Fruit fly (Drosophila melanogaster): ENCODE data around the gene CG18787.

Gene CG18787

DNA sequence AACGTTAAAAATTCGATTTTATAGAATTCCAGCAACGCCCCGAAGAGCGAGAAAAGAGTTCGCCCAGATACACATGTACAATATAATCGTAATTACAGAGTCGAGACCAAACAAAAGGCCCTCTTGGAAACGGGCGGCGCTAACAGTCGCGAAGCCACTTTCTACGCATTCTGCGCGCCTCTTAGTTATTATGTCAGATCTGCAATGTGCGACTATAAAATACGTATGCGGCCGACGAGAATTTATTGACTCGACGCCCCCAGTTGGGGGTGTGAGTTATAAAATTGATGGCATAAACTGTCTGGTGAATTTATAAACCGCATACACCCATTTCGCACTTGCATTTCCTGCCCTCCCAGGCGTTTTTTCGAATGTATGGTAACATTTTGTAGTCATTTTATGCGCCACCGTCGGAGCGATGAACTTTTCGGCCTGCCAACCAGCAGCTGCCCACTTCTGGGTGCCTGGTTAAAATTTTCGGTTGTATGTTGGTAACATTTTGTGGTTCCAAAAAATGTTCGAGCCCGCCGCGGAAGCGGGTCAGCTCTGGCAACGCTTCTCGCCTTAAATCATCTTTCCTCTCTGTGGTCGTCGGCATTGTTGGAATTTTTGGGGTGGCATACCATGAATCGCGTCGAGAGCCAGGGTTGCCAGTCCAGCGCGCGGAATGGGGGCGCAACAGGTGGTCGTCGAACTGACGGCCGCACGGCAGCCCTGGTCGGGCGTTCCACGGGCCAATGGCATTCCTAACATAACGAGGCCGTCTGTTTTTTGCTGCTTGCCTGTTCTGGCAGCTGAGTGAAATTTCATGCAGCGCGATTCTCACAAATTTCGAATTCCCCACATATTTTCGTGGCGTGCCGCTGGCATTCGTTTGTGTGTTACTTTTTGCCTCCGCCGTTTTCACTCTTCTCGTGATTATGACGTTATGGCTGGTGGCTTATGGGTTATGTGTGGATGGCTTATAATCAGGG lies 12.8 kb upstream of the CG18787 start (continued):
- TF ChIP-seq bcd (GFP tag; optimal IDR thresholded peaks at IDR 0.05) (peak; percentile 75), B-H2 (GFP tag; optimal IDR thresholded peaks at IDR 0.05) (peak; percentile 74), prd (optimal IDR thresholded peaks at IDR 0.05) (no peak), prd (GFP tag; IDR thresholded peaks at IDR 0.05) (no peak), ftz-f1 (GFP tag; optimal IDR thresholded peaks at IDR 0.05) (peak; percentile 99), eyg (GFP tag; optimal IDR thresholded peaks at IDR 0.05) (peak; percentile 57), CG1603 (tag; optimal IDR thresholded peaks at IDR 0.05) (peak; percentile 80), CG10979 (tag; optimal IDR thresholded peaks at IDR 0.05) (peak; percentile 65), CG8765 (GFP tag; IDR thresholded peaks at IDR 0.05) (no peak), ssp (GFP tag; IDR thresholded peaks at IDR 0.05) (no peak), CG2712 (tag; optimal IDR thresholded peaks at IDR 0.05) (peak; percentile 80), Ptx1 (GFP tag; IDR thresholded peaks at IDR 0.05) (no peak), CG8281 (tag; optimal IDR thresholded peaks at IDR 0.05) (peak; percentile 26), CG11696 (GFP tag; IDR thresholded peaks at IDR 0.05) (no peak), jigr1 (GFP tag; IDR thresholded peaks at IDR 0.05) (no peak), CG31441 (GFP tag; IDR thresholded peaks at IDR 0.05) (no peak), D (optimal IDR thresholded peaks at IDR 0.05) (peak; percentile 88), D (GFP tag; optimal IDR thresholded peaks at IDR 0.05) (peak; percentile 14), CG10321 (GFP tag; IDR thresholded peaks at IDR 0.05) (no peak), CG6654 (GFP tag; optimal IDR thresholded peaks at IDR 0.05) (no peak), Ets65A (GFP tag) (peak; percentile 89), Med (GFP tag) (peak; percentile 98), Doc3 (GFP tag; IDR thresholded peaks at IDR 0.05; ENCODE audit: partially characterized antibody) (no peak), trem (tag; optimal IDR thresholded peaks at IDR 0.05) (peak; percentile 50), CG12104 (GFP tag; optimal IDR thresholded peaks at IDR 0.05) (no peak), CG4820 (GFP tag; optimal IDR thresholded peaks at IDR 0.05) (peak; percentile 54), CG5245 (GFP tag; optimal IDR thresholded peaks at IDR 0.05) (peak; percentile 84), Sry-δ (GFP tag; optimal IDR thresholded peaks at IDR 0.05) (peak; percentile 49), CG8388 (GFP tag; optimal IDR thresholded peaks at IDR 0.05) (peak; percentile 29), HHEX (GFP tag; optimal IDR thresholded peaks at IDR 0.05) (peak; percentile 68), corto (GFP tag; optimal IDR thresholded peaks at IDR 0.05) (no peak), dm (GFP tag; optimal IDR thresholded peaks at IDR 0.05) (peak; percentile 84), dimm (GFP tag; IDR thresholded peaks at IDR 0.05) (no peak), CG8924 (tag; optimal IDR thresholded peaks at IDR 0.05) (peak; percentile 67), HLH4C (GFP tag; IDR thresholded peaks at IDR 0.05; ENCODE audit: partially characterized antibody) (no peak), mirr (GFP tag; optimal IDR thresholded peaks at IDR 0.05) (peak; percentile 93), CG1602 (GFP tag; optimal IDR thresholded peaks at IDR 0.05) (no peak), nerfin-2 (GFP tag; IDR thresholded peaks at IDR 0.05; ENCODE audit: partially characterized antibody) (no peak), CG7786 (GFP tag; optimal IDR thresholded peaks at IDR 0.05) (peak; percentile 75), CG16863 (GFP tag; optimal IDR thresholded peaks at IDR 0.05) (peak; percentile 68), p53 (GFP tag; optimal IDR thresholded peaks at IDR 0.05) (peak; percentile 47), CG11398 (GFP tag; optimal IDR thresholded peaks at IDR 0.05) (peak; percentile 57), CG6813 (GFP tag; optimal IDR thresholded peaks at IDR 0.05) (peak; percentile 85), slbo (GFP tag; IDR thresholded peaks at IDR 0.05) (no peak), croc (GFP tag; conservative IDR thresholded peaks at IDR 0.05) (no peak), CG18599 (GFP tag; optimal IDR thresholded peaks at IDR 0.05) (peak; percentile 94), cwo (GFP tag; optimal IDR thresholded peaks at IDR 0.05) (peak; percentile 89), CG7372 (GFP tag; IDR thresholded peaks at IDR 0.05) (no peak), NC2β (GFP tag; optimal IDR thresholded peaks at IDR 0.05) (peak; percentile 70)

Measured in whole organism, embryonic.